Fruit fly (Drosophila melanogaster) whole organism, embryonic: Measurements from ENCODE around the gene Cyp4d14.

Experiments used
- ATbp ChIP-seq: fragments of 200-800 bp; sonication (Bioruptor generic); optimal IDR thresholded peaks from 2 replicates; lab custom pipeline; 2017; ENCODE audit warnings: missing biosample characterization, mild to moderate bottlenecking, missing genetic modification characterization, missing genetic modification reagents
- Blimp-1 ChIP-seq: fragments of 200-800 bp; sonication (Bioruptor generic); optimal IDR thresholded peaks from 3 replicates; lab custom pipeline; 2018; ENCODE audit warnings: missing biosample characterization, missing genetic modification characterization, mild to moderate bottlenecking, moderate library complexity, missing genetic modification reagents
- C15 ChIP-seq: fragments of 200-800 bp; sonication (Bioruptor generic); IDR thresholded peaks from 3 replicates; pipeline ENCODE4 v1.3.6; 2022; ENCODE audit warnings: missing biosample characterization, missing genetic modification characterization
- CG11504 ChIP-seq: fragments of 200-800 bp; sonication (Bioruptor generic); optimal IDR thresholded peaks from 3 replicates; lab custom pipeline; 2019; ENCODE audit warnings: missing biosample characterization, mild to moderate bottlenecking, missing genetic modification characterization, moderate library complexity
- CG12155 ChIP-seq: fragments of 200-800 bp; sonication (Bioruptor generic); optimal IDR thresholded peaks from 3 replicates; lab custom pipeline; 2016; ENCODE audit warnings: missing biosample characterization, missing genetic modification characterization
- CG14050 ChIP-seq: fragments of 200-800 bp; sonication (Bioruptor generic); IDR thresholded peaks from 3 replicates; pipeline ENCODE4 v1.3.6; 2022; ENCODE audit warnings: missing biosample characterization, missing genetic modification characterization
- CG16863 ChIP-seq: fragments of 200-800 bp; sonication (Bioruptor generic); optimal IDR thresholded peaks from 3 replicates; lab custom pipeline; 2016; ENCODE audit warnings: missing biosample characterization, missing genetic modification characterization
- CG18262 ChIP-seq: fragments of 200-800 bp; optimal IDR thresholded peaks from 3 replicates; lab custom pipeline; 2019; ENCODE audit warnings: missing biosample characterization, mild to moderate bottlenecking, missing genetic modification characterization, moderate library complexity
- CG2199 ChIP-seq: fragments of 200-800 bp; sonication (Bioruptor generic); IDR thresholded peaks from 3 replicates; pipeline ENCODE4 v1.3.6; 2022; ENCODE audit warnings: missing biosample characterization, missing genetic modification characterization
- CG32772 ChIP-seq: fragments of 200-800 bp; sonication (Bioruptor generic); IDR thresholded peaks from 2 replicates; pipeline ENCODE4 v1.3.6; 2022; ENCODE audit warnings: missing biosample characterization, missing genetic modification characterization
- CG4328 ChIP-seq: fragments of 200-800 bp; sonication (Bioruptor generic); optimal IDR thresholded peaks from 3 replicates; lab custom pipeline; 2017; ENCODE audit warnings: missing biosample characterization, missing genetic modification reagents, missing genetic modification characterization
- CG43689 ChIP-seq: fragments of 200-800 bp; sonication (Bioruptor generic); IDR thresholded peaks from 2 replicates; pipeline ENCODE4 v1.3.6; 2022; ENCODE audit warnings: missing biosample characterization, missing genetic modification characterization
- CG6765 ChIP-seq: fragments of 200-800 bp; sonication (Bioruptor generic); optimal IDR thresholded peaks from 3 replicates; lab custom pipeline; 2017; ENCODE audit warnings: missing biosample characterization, mild to moderate bottlenecking, missing genetic modification characterization
- CG6791 ChIP-seq: fragments of 200-800 bp; sonication (Bioruptor generic); IDR thresholded peaks from 3 replicates; pipeline ENCODE4 v1.3.6; 2022; ENCODE audit warnings: missing biosample characterization, missing genetic modification characterization; ENCODE audit not compliant: partially characterized antibody
- CG8478 ChIP-seq: fragments of >200 bp; optimal IDR thresholded peaks from 2 replicates; lab custom pipeline; 2018
- Deaf1 ChIP-seq: fragments of 200-800 bp; optimal IDR thresholded peaks from 3 replicates; lab custom pipeline; 2019; ENCODE audit warnings: missing biosample characterization, mild to moderate bottlenecking, missing genetic modification characterization, moderate library complexity
- Doc2 ChIP-seq: fragments of 200-800 bp; sonication (Bioruptor generic); IDR thresholded peaks from 2 replicates; pipeline ENCODE4 v1.3.6; 2022; ENCODE audit warnings: missing biosample characterization, missing genetic modification characterization
- Drgx ChIP-seq: fragments of 200-800 bp; sonication (Bioruptor generic); IDR thresholded peaks from 2 replicates; pipeline ENCODE4 v1.3.6; 2022; ENCODE audit warnings: missing biosample characterization, missing genetic modification characterization
- Ets65A ChIP-seq: fragments of 200-800 bp; sonication (Bioruptor generic); peaks from one replicate; lab custom pipeline; 2016; ENCODE audit warnings: missing biosample characterization, missing genetic modification characterization
- HLH3B ChIP-seq: fragments of 200-800 bp; sonication (Bioruptor generic); IDR thresholded peaks from 2 replicates; pipeline ENCODE4 v1.3.6; 2022; ENCODE audit warnings: missing biosample characterization, missing genetic modification characterization
- Mad ChIP-seq: fragments of 200-800 bp; sonication (Bioruptor generic); optimal IDR thresholded peaks from 2 replicates; lab custom pipeline; 2016; ENCODE audit warnings: missing biosample characterization, missing genetic modification characterization
- Med ChIP-seq: fragments of 200-800 bp; sonication (Bioruptor generic); peaks from one replicate; lab custom pipeline; 2016; ENCODE audit warnings: missing biosample characterization, missing genetic modification characterization, mild to moderate bottlenecking, inconsistent platforms, moderate library complexity
- Mes4 ChIP-seq: fragments of 200-800 bp; sonication (Bioruptor generic); optimal IDR thresholded peaks from 2 replicates; lab custom pipeline; 2016; ENCODE audit warnings: missing biosample characterization, missing genetic modification characterization
- NC2α ChIP-seq: fragments of 200-800 bp; sonication (Bioruptor generic); optimal IDR thresholded peaks from 2 replicates; lab custom pipeline; 2016; ENCODE audit warnings: missing biosample characterization, missing genetic modification characterization
- Oli ChIP-seq: fragments of 200-800 bp; sonication (Bioruptor generic); optimal IDR thresholded peaks from 2 replicates; lab custom pipeline; 2018; ENCODE audit warnings: missing biosample characterization, mild to moderate bottlenecking, missing genetic modification characterization, moderate library complexity
- PHDP ChIP-seq: fragments of 200-800 bp; sonication (Bioruptor generic); optimal IDR thresholded peaks from 3 replicates; lab custom pipeline; 2018; ENCODE audit warnings: missing biosample characterization, mild to moderate bottlenecking, missing genetic modification characterization, moderate library complexity
- Poxn ChIP-seq: fragments of 200-800 bp; sonication (Bioruptor generic); IDR thresholded peaks from 2 replicates; pipeline ENCODE4 v1.3.6; 2022; ENCODE audit warnings: missing biosample characterization, missing genetic modification characterization
- Sox102F ChIP-seq: fragments of 200-800 bp; sonication (Bioruptor generic); optimal IDR thresholded peaks from 2 replicates; lab custom pipeline; 2018; ENCODE audit warnings: missing biosample characterization, mild to moderate bottlenecking, missing genetic modification characterization, moderate library complexity
- Sry-δ ChIP-seq: fragments of 200-800 bp; sonication (Bioruptor generic); optimal IDR thresholded peaks from 2 replicates; lab custom pipeline; 2016; ENCODE audit warnings: missing biosample characterization, missing genetic modification characterization
- Ssrp ChIP-seq: fragments of 200-800 bp; sonication (Bioruptor generic); optimal IDR thresholded peaks from 2 replicates; lab custom pipeline; 2018; ENCODE audit warnings: missing biosample characterization, mild to moderate bottlenecking, missing genetic modification characterization, moderate library complexity
- Xbp1 ChIP-seq: fragments of 200-800 bp; sonication (Bioruptor generic); optimal IDR thresholded peaks from 3 replicates; lab custom pipeline; 2016; ENCODE audit warnings: missing biosample characterization, mild to moderate bottlenecking, missing genetic modification characterization
- Xrp1 ChIP-seq: fragments of 200-800 bp; sonication (Bioruptor generic); IDR thresholded peaks from 2 replicates; pipeline ENCODE4 v1.3.6; 2022; ENCODE audit warnings: missing biosample characterization, missing genetic modification characterization
- abd-A ChIP-seq: fragments of 200-800 bp; sonication (Bioruptor generic); optimal IDR thresholded peaks from 3 replicates; lab custom pipeline; 2019; ENCODE audit warnings: missing biosample characterization, mild to moderate bottlenecking, missing genetic modification characterization, moderate library complexity
- br ChIP-seq: fragments of >200 bp; optimal IDR thresholded peaks from 2 replicates; lab custom pipeline; 2017
- bsh ChIP-seq, 2 experiments: fragments of 200-800 bp; sonication (Bioruptor generic); optimal IDR thresholded peaks; 2 replicates each; lab custom pipeline; 2017 to 2018; ENCODE audit warnings: mild to moderate bottlenecking in 2 of 2, missing biosample characterization in 2 of 2, missing genetic modification characterization in 2 of 2, moderate library complexity in 1 of 2
- croc ChIP-seq: fragments of 200-800 bp; sonication (Bioruptor generic); conservative IDR thresholded peaks from 3 replicates; pipeline ENCODE4 v1.3.6; 2022; ENCODE audit warnings: missing biosample characterization, missing genetic modification characterization
- dimm ChIP-seq: fragments of 200-800 bp; sonication (Bioruptor generic); IDR thresholded peaks from 2 replicates; pipeline ENCODE4 v1.3.6; 2022; ENCODE audit warnings: missing biosample characterization, missing genetic modification characterization
- dmrt99B ChIP-seq: fragments of 200-800 bp; sonication (Bioruptor generic); optimal IDR thresholded peaks from 2 replicates; lab custom pipeline; 2018; ENCODE audit warnings: missing biosample characterization, mild to moderate bottlenecking, missing genetic modification characterization, moderate library complexity
- ewg ChIP-seq: fragments of 200-800 bp; sonication (Bioruptor generic); optimal IDR thresholded peaks from 3 replicates; lab custom pipeline; 2017; ENCODE audit warnings: mild to moderate bottlenecking, missing biosample characterization, missing genetic modification reagents, missing genetic modification characterization
- fd96Cb ChIP-seq: fragments of 200-800 bp; sonication (Bioruptor generic); optimal IDR thresholded peaks from 2 replicates; lab custom pipeline; 2018; ENCODE audit warnings: missing biosample characterization, mild to moderate bottlenecking, missing genetic modification characterization, moderate library complexity
- gem ChIP-seq: fragments of 200-800 bp; sonication (Bioruptor generic); optimal IDR thresholded peaks from 2 replicates; lab custom pipeline; 2019; ENCODE audit warnings: missing biosample characterization, mild to moderate bottlenecking, missing genetic modification characterization, moderate library complexity
- grau ChIP-seq: fragments of 200-800 bp; optimal IDR thresholded peaks from 3 replicates; lab custom pipeline; 2019; ENCODE audit warnings: missing biosample characterization, mild to moderate bottlenecking, missing genetic modification characterization, moderate library complexity
- klu ChIP-seq: fragments of 200-800 bp; sonication (Bioruptor generic); IDR thresholded peaks from 2 replicates; pipeline ENCODE4 v1.3.6; 2022; ENCODE audit warnings: missing biosample characterization, missing genetic modification characterization
- nmo ChIP-seq: fragments of 200-800 bp; sonication (Bioruptor generic); optimal IDR thresholded peaks from 2 replicates; lab custom pipeline; 2018; ENCODE audit warnings: missing biosample characterization, mild to moderate bottlenecking, missing genetic modification characterization, moderate library complexity
- phol ChIP-seq: fragments of 200-800 bp; sonication (Bioruptor generic); optimal IDR thresholded peaks from 3 replicates; lab custom pipeline; 2018; ENCODE audit warnings: missing biosample characterization, mild to moderate bottlenecking, missing genetic modification characterization, moderate library complexity
- rib ChIP-seq: fragments of 200-800 bp; sonication (Bioruptor generic); IDR thresholded peaks from 2 replicates; pipeline ENCODE4 v1.3.6; 2022; ENCODE audit warnings: missing biosample characterization, missing genetic modification characterization
- sd ChIP-seq: fragments of 200-800 bp; sonication (Bioruptor generic); optimal IDR thresholded peaks from 3 replicates; lab custom pipeline; 2018; ENCODE audit warnings: missing biosample characterization, mild to moderate bottlenecking, missing genetic modification characterization, moderate library complexity
- so ChIP-seq: fragments of 200-800 bp; sonication (Bioruptor generic); IDR thresholded peaks from 3 replicates; pipeline ENCODE4 v1.3.6; 2022; ENCODE audit warnings: missing biosample characterization, missing genetic modification characterization
- sr ChIP-seq: fragments of 200-800 bp; sonication (Bioruptor generic); IDR thresholded peaks from 3 replicates; pipeline ENCODE4 v1.3.6; 2022; ENCODE audit warnings: missing biosample characterization, missing genetic modification characterization
- ssp ChIP-seq: fragments of 200-800 bp; sonication (Bioruptor generic); IDR thresholded peaks from 2 replicates; pipeline ENCODE4 v1.3.6; 2022; ENCODE audit warnings: missing biosample characterization, missing genetic modification characterization
- tin ChIP-seq: fragments of 200-800 bp; sonication (Bioruptor generic); optimal IDR thresholded peaks from 3 replicates; lab custom pipeline; 2016; ENCODE audit warnings: missing biosample characterization, missing genetic modification characterization
- tna ChIP-seq: fragments of 200-800 bp; sonication (Bioruptor generic); IDR thresholded peaks from 2 replicates; pipeline ENCODE4 v1.3.6; 2022; ENCODE audit warnings: missing biosample characterization, missing genetic modification characterization; ENCODE audit not compliant: partially characterized antibody
- vvl ChIP-seq: fragments of 200-800 bp; sonication (Bioruptor generic); IDR thresholded peaks from 2 replicates; pipeline ENCODE4 v1.3.6; 2022; ENCODE audit warnings: missing biosample characterization, missing genetic modification characterization
- zfh2 ChIP-seq: fragments of 200-800 bp; sonication (Bioruptor generic); optimal IDR thresholded peaks from 2 replicates; lab custom pipeline; 2016; ENCODE audit warnings: missing biosample characterization, missing genetic modification characterization

Gene Cyp4d14

dm6 chrX:2219899-2220298 is 44.8 kb upstream of the Cyp4d14 start (continued):
- TF ChIP-seq so (GFP tag; lab: Robert Waterston, UW), result no peak
- TF ChIP-seq Blimp-1 (GFP tag; lab: Kevin White, UChicago), result peak; percentile 42
- TF ChIP-seq fd96Cb (tag; lab: Kevin White, UChicago), result peak; percentile 12
- TF ChIP-seq CG2199 (GFP tag; lab: Robert Waterston, UW), result no peak
- TF ChIP-seq CG43689 (GFP tag; lab: Robert Waterston, UW), result no peak
- TF ChIP-seq Xrp1 (GFP tag; lab: Robert Waterston, UW), result peak; percentile 35; the same call in 1 of the 2 replicates
- TF ChIP-seq CG14050 (GFP tag; lab: Robert Waterston, UW), result no peak
- TF ChIP-seq CG6765, result no peak
- peak; percentile 4 for TF ChIP-seq dmrt99B
- TF ChIP-seq CG18262, result peak; percentile 10
- TF ChIP-seq klu (GFP tag; lab: Robert Waterston, UW), result no peak
- peak; percentile 29; the same call in 1 of the 2 replicates for TF ChIP-seq vvl (GFP tag; lab: Robert Waterston, UW)
- peak; percentile 33 for TF ChIP-seq phol (tag; lab: Kevin White, UChicago)
- TF ChIP-seq nmo (GFP tag; lab: Kevin White, UChicago), result peak; percentile 17
- no peak for TF ChIP-seq croc (GFP tag; lab: Robert Waterston, UW)
- no peak for TF ChIP-seq Ets65A
- TF ChIP-seq PHDP, result peak; percentile 6
- peak; percentile 8; the same call in 1 of the 2 replicates for TF ChIP-seq CG32772 (GFP tag; lab: Robert Waterston, UW)
- 0 out of 2 replicates have a peak, but pooled peaks have one; percentile 14 for TF ChIP-seq ssp (GFP tag; lab: Robert Waterston, UW)
- TF ChIP-seq rib (GFP tag; lab: Robert Waterston, UW), result no peak
- peak; percentile 31 for TF ChIP-seq Xbp1 (GFP tag; lab: Kevin White, UChicago)
- TF ChIP-seq CG6791 (GFP tag; lab: Robert Waterston, UW), result no peak
- TF ChIP-seq Poxn (GFP tag; lab: Robert Waterston, UW), result no peak
- no peak for TF ChIP-seq Mad (GFP tag; lab: Kevin White, UChicago)
- TF ChIP-seq ewg (GFP tag; lab: Kevin White, UChicago), result peak; percentile 8
- peak in 1 of 2 experiments; percentile 48 for TF ChIP-seq bsh (GFP tag; optimal IDR thresholded peaks at IDR 0.05; lab: Kevin White, UChicago)
- no peak for TF ChIP-seq CG8478 (lab: Kevin White, UChicago)
- peak; percentile 39 for TF ChIP-seq gem (tag; lab: Kevin White, UChicago)
- peak; percentile 45 for TF ChIP-seq Sox102F (GFP tag; lab: Kevin White, UChicago)
- peak; percentile 2 for TF ChIP-seq grau (tag; lab: Kevin White, UChicago)
- peak; percentile 58 for TF ChIP-seq Med
- no peak for TF ChIP-seq Sry-δ (GFP tag; lab: Kevin White, UChicago)
- peak; percentile 5 for TF ChIP-seq CG16863
- TF ChIP-seq Drgx, result peak; percentile 51
- TF ChIP-seq ATbp (GFP tag; lab: Kevin White, UChicago), result peak; percentile 2
- TF ChIP-seq tna (GFP tag; lab: Robert Waterston, UW), result no peak
- no peak for TF ChIP-seq HLH3B (GFP tag; lab: Robert Waterston, UW)
- TF ChIP-seq br, result no peak
- TF ChIP-seq Oli (tag; lab: Kevin White, UChicago), result peak; percentile 20
- TF ChIP-seq CG11504 (tag; lab: Kevin White, UChicago), result peak; percentile 21
- peak; percentile 9 for TF ChIP-seq Ssrp (tag; lab: Kevin White, UChicago)

- no peak for TF ChIP-seq C15
- TF ChIP-seq sd (tag; lab: Kevin White, UChicago), result peak; percentile 61
- no peak for TF ChIP-seq zfh2
- peak; percentile 18 for TF ChIP-seq Deaf1 (tag; lab: Kevin White, UChicago)
- TF ChIP-seq CG4328 (GFP tag; lab: Kevin White, UChicago), result peak; percentile 58
- TF ChIP-seq sr (GFP tag; lab: Robert Waterston, UW), result peak; percentile 46; the same call in 1 of the 3 replicates
- no peak for TF ChIP-seq Mes4 (GFP tag; lab: Kevin White, UChicago)
- TF ChIP-seq Doc2 (GFP tag; lab: Robert Waterston, UW), result no peak
- TF ChIP-seq dimm, result no peak
- TF ChIP-seq tin, result no peak
- peak; percentile 26 for TF ChIP-seq abd-A (tag; lab: Kevin White, UChicago)
- no peak for TF ChIP-seq NC2α (GFP tag; lab: Kevin White, UChicago)
- no peak for TF ChIP-seq CG12155 (GFP tag; lab: Kevin White, UChicago)
Observed at dm6 chrX:2219246-2219645, 44.1 kb upstream of the Cyp4d14 start.
